Worm (Caenorhabditis elegans) whole organism, L2 larva: ENCODE results near the gene abts-3.

Experiments
- elt-1 ChIP-seq: fragments of 150-350 bp; optimal IDR thresholded peaks from 2 replicates; lab custom pipeline; 2014; ENCODE audit warnings: missing biosample characterization, missing genetic modification characterization
- mab-5 ChIP-seq: fragments of 150-350 bp; optimal IDR thresholded peaks from 2 replicates; lab custom pipeline; 2014; ENCODE audit warnings: missing biosample characterization, missing genetic modification characterization
- nhr-11 ChIP-seq: fragments of 150-350 bp; optimal IDR thresholded peaks from 2 replicates; lab custom pipeline; 2014; ENCODE audit warnings: missing biosample characterization, missing genetic modification characterization
- nhr-23 ChIP-seq: fragments of 150-350 bp; optimal IDR thresholded peaks from 2 replicates; lab custom pipeline; 2014; ENCODE audit warnings: missing biosample characterization, missing genetic modification reagents, missing genetic modification characterization
- nhr-237 ChIP-seq: fragments of 150-350 bp; optimal IDR thresholded peaks from 2 replicates; lab custom pipeline; 2014; ENCODE audit warnings: missing biosample characterization, missing genetic modification characterization
- unc-55 ChIP-seq: fragments of 150-350 bp; sonication (generic microtip); optimal IDR thresholded peaks from 3 replicates; lab custom pipeline; 2014; ENCODE audit warnings: missing biosample characterization, missing genetic modification reagents, missing genetic modification characterization
- zag-1 ChIP-seq: fragments of 150-350 bp; optimal IDR thresholded peaks from 2 replicates; lab custom pipeline; 2014; ENCODE audit warnings: missing biosample characterization, missing genetic modification characterization
- ztf-4 ChIP-seq: fragments of 150-350 bp; optimal IDR thresholded peaks from 2 replicates; lab custom pipeline; 2014; ENCODE audit warnings: missing biosample characterization, missing genetic modification characterization

- TF ChIP-seq nhr-23 = no peak
- no peak for TF ChIP-seq mab-5 (tag; lab: Kevin White, UChicago)
- TF ChIP-seq zag-1 (tag; lab: Kevin White, UChicago) = no peak
- TF ChIP-seq ztf-4 (tag; lab: Kevin White, UChicago) = no peak
- TF ChIP-seq nhr-11 (tag; lab: Kevin White, UChicago) = no peak
- no peak for TF ChIP-seq nhr-237 (tag; lab: Kevin White, UChicago)
- no peak for TF ChIP-seq unc-55 (GFP tag; lab: Kevin White, UChicago)
- TF ChIP-seq elt-1 = no peak
These were observed 48.6 kb downstream of the abts-3 start for ce11 chrII:6181337-6181736.
